Fruit fly (Drosophila melanogaster) whole organism, embryonic: ENCODE results near the gene Pfas.

Source experiments
- Abd-B ChIP-seq: fragments of 200-800 bp; sonication (Bioruptor generic); optimal IDR thresholded peaks from 2 replicates; lab custom pipeline; 2018; ENCODE audit warnings: missing biosample characterization, mild to moderate bottlenecking, missing genetic modification characterization, moderate library complexity
- Atf6 ChIP-seq: fragments of 200-800 bp; sonication (Bioruptor generic); IDR thresholded peaks from 2 replicates; pipeline ENCODE4 v1.3.6; 2022; ENCODE audit warnings: missing biosample characterization, missing genetic modification characterization
- B-H2 ChIP-seq: fragments of 200-800 bp; sonication (Bioruptor generic); optimal IDR thresholded peaks from 2 replicates; lab custom pipeline; 2018; ENCODE audit warnings: missing biosample characterization, mild to moderate bottlenecking, missing genetic modification characterization
- Bdp1 ChIP-seq: fragments of 200-800 bp; sonication (Bioruptor generic); optimal IDR thresholded peaks from 3 replicates; lab custom pipeline; 2016; ENCODE audit warnings: missing biosample characterization, missing genetic modification characterization
- C15 ChIP-seq: fragments of 200-800 bp; sonication (Bioruptor generic); IDR thresholded peaks from 3 replicates; pipeline ENCODE4 v1.3.6; 2022; ENCODE audit warnings: missing biosample characterization, missing genetic modification characterization
- CG10366 ChIP-seq: fragments of 200-800 bp; sonication (Bioruptor generic); IDR thresholded peaks from 2 replicates; pipeline ENCODE4 v1.3.6; 2022; ENCODE audit warnings: missing biosample characterization, missing genetic modification characterization
- CG11247 ChIP-seq: fragments of 200-800 bp; sonication (Bioruptor generic); IDR thresholded peaks from 2 replicates; pipeline ENCODE4 v1.3.6; 2022; ENCODE audit warnings: missing biosample characterization, missing genetic modification characterization
- CG13296 ChIP-seq: fragments of 200-800 bp; sonication (Bioruptor generic); optimal IDR thresholded peaks from 3 replicates; lab custom pipeline; 2018; ENCODE audit warnings: missing biosample characterization, mild to moderate bottlenecking, missing genetic modification characterization
- CG15011 ChIP-seq: fragments of 200-800 bp; sonication (Bioruptor generic); optimal IDR thresholded peaks from 3 replicates; lab custom pipeline; 2018; ENCODE audit warnings: missing biosample characterization, mild to moderate bottlenecking, missing genetic modification characterization
- CG17361 ChIP-seq: fragments of 200-800 bp; sonication (Bioruptor generic); IDR thresholded peaks from 3 replicates; pipeline ENCODE4 v1.3.6; 2022; ENCODE audit warnings: missing biosample characterization, missing genetic modification characterization
- CG17912 ChIP-seq: fragments of 200-800 bp; sonication (Bioruptor generic); optimal IDR thresholded peaks from 2 replicates; lab custom pipeline; 2018; ENCODE audit warnings: missing biosample characterization, mild to moderate bottlenecking, missing genetic modification characterization
- CG18764 ChIP-seq: fragments of 200-800 bp; sonication (Bioruptor generic); optimal IDR thresholded peaks from 3 replicates; lab custom pipeline; 2016; ENCODE audit warnings: missing biosample characterization, missing genetic modification characterization
- CG3847 ChIP-seq: fragments of 200-800 bp; sonication (Bioruptor generic); IDR thresholded peaks from 2 replicates; pipeline ENCODE4 v1.3.6; 2022; ENCODE audit warnings: missing biosample characterization, missing genetic modification characterization
- CG43689 ChIP-seq: fragments of 200-800 bp; sonication (Bioruptor generic); IDR thresholded peaks from 2 replicates; pipeline ENCODE4 v1.3.6; 2022; ENCODE audit warnings: missing biosample characterization, missing genetic modification characterization
- CG4617 ChIP-seq: fragments of 200-800 bp; sonication (Bioruptor generic); optimal IDR thresholded peaks from 3 replicates; lab custom pipeline; 2016; ENCODE audit warnings: missing biosample characterization, missing genetic modification characterization, borderline replicate concordance
- CG6683 ChIP-seq: fragments of 200-800 bp; sonication (Bioruptor generic); optimal IDR thresholded peaks from 2 replicates; lab custom pipeline; 2017; ENCODE audit warnings: missing biosample characterization, mild to moderate bottlenecking, missing genetic modification characterization, missing genetic modification reagents
- Chrac-16 ChIP-seq: fragments of 200-800 bp; sonication (Bioruptor generic); optimal IDR thresholded peaks from 3 replicates; lab custom pipeline; 2016; ENCODE audit warnings: missing biosample characterization, missing genetic modification characterization
- Fer1 ChIP-seq: fragments of 200-800 bp; sonication (Bioruptor generic); optimal IDR thresholded peaks from 2 replicates; lab custom pipeline; 2017; ENCODE audit warnings: missing biosample characterization, mild to moderate bottlenecking, missing genetic modification characterization
- Gsc ChIP-seq: fragments of 200-800 bp; sonication (Bioruptor generic); IDR thresholded peaks from 2 replicates; pipeline ENCODE4 v1.3.6; 2022; ENCODE audit warnings: missing biosample characterization, missing genetic modification characterization
- H2.0 ChIP-seq: fragments of 200-800 bp; sonication (Bioruptor generic); IDR thresholded peaks from 2 replicates; pipeline ENCODE4 v1.3.6; 2022; ENCODE audit warnings: missing biosample characterization, missing genetic modification characterization
- Max ChIP-seq: fragments of 200-800 bp; sonication (Bioruptor generic); optimal IDR thresholded peaks from 2 replicates; lab custom pipeline; 2016; ENCODE audit warnings: missing biosample characterization, mild to moderate bottlenecking, missing genetic modification characterization
- PHDP ChIP-seq: fragments of 200-800 bp; sonication (Bioruptor generic); optimal IDR thresholded peaks from 3 replicates; lab custom pipeline; 2018; ENCODE audit warnings: missing biosample characterization, mild to moderate bottlenecking, missing genetic modification characterization, moderate library complexity
- Rx ChIP-seq: fragments of 200-800 bp; sonication (Bioruptor generic); IDR thresholded peaks from 2 replicates; pipeline ENCODE4 v1.3.6; 2022; ENCODE audit warnings: missing biosample characterization, missing genetic modification characterization
- Spps ChIP-seq: fragments of 200-800 bp; sonication (Bioruptor generic); optimal IDR thresholded peaks from 2 replicates; lab custom pipeline; 2018; ENCODE audit warnings: missing biosample characterization, mild to moderate bottlenecking, missing genetic modification characterization
- TFAM ChIP-seq: fragments of 200-800 bp; sonication (Bioruptor generic); optimal IDR thresholded peaks from 2 replicates; lab custom pipeline; 2017; ENCODE audit warnings: missing biosample characterization, missing genetic modification characterization, inconsistent platforms
- Xbp1 ChIP-seq: fragments of 200-800 bp; sonication (Bioruptor generic); optimal IDR thresholded peaks from 3 replicates; lab custom pipeline; 2016; ENCODE audit warnings: missing biosample characterization, mild to moderate bottlenecking, missing genetic modification characterization
- ash1 ChIP-seq: fragments of 200-800 bp; sonication (Bioruptor generic); optimal IDR thresholded peaks from 2 replicates; lab custom pipeline; 2018; ENCODE audit warnings: missing biosample characterization, mild to moderate bottlenecking, missing genetic modification characterization
- bcd ChIP-seq: fragments of 200-800 bp; sonication (Bioruptor generic); optimal IDR thresholded peaks from 2 replicates; lab custom pipeline; 2017; ENCODE audit warnings: missing biosample characterization, mild to moderate bottlenecking, missing genetic modification characterization
- cad ChIP-seq: fragments of >200 bp; optimal IDR thresholded peaks from 2 replicates; lab custom pipeline; 2017; ENCODE audit warnings: missing biosample characterization, missing genetic modification characterization
- cas ChIP-seq: fragments of 200-800 bp; sonication (Bioruptor generic); IDR thresholded peaks from 2 replicates; pipeline ENCODE4 v1.3.6; 2022; ENCODE audit warnings: missing biosample characterization, missing genetic modification characterization
- chif ChIP-seq, 2 experiments: fragments of 200-800 bp; sonication (Bioruptor generic); optimal IDR thresholded peaks; 3 replicates each; lab custom pipeline; 2016; ENCODE audit warnings: missing biosample characterization in 2 of 2, missing genetic modification characterization in 2 of 2
- dpn ChIP-seq, 2 experiments: fragments of 200-800 bp; sonication (Bioruptor generic); optimal IDR thresholded peaks; 3 replicates each; lab custom pipeline; 2016; ENCODE audit warnings: missing biosample characterization in 2 of 2, missing genetic modification characterization in 2 of 2
- gsb ChIP-seq: fragments of 200-800 bp; sonication (Bioruptor generic); IDR thresholded peaks from 2 replicates; pipeline ENCODE4 v1.3.6; 2022; ENCODE audit warnings: missing biosample characterization, missing genetic modification characterization
- hbn ChIP-seq: fragments of 200-800 bp; sonication (Bioruptor generic); IDR thresholded peaks from 2 replicates; pipeline ENCODE4 v1.3.6; 2022; ENCODE audit warnings: missing biosample characterization, missing genetic modification characterization; ENCODE audit not compliant: partially characterized antibody
- hkb ChIP-seq, 2 experiments: fragments of 200-800 bp in 1 of 2; fragments of >200 bp in 1 of 2; sonication (Bioruptor generic) in 1 of 2; IDR thresholded peaks in 1 of 2; optimal IDR thresholded peaks in 1 of 2; 2 replicates each; pipeline versions ENCODE4 v1.3.6 to Lab custom; 2017 to 2022; ENCODE audit warnings: missing biosample characterization in 1 of 2, missing genetic modification characterization in 1 of 2
- knrl ChIP-seq: fragments of 200-800 bp; sonication (Bioruptor generic); IDR thresholded peaks from 3 replicates; pipeline ENCODE4 v1.3.6; 2022; ENCODE audit warnings: missing biosample characterization, missing genetic modification characterization; ENCODE audit not compliant: partially characterized antibody
- lmd ChIP-seq: fragments of 200-800 bp; sonication (Bioruptor generic); IDR thresholded peaks from 2 replicates; pipeline ENCODE4 v1.3.6; 2022; ENCODE audit warnings: missing biosample characterization, missing genetic modification characterization
- maf-S ChIP-seq: fragments of 200-800 bp; sonication (Bioruptor generic); optimal IDR thresholded peaks from 2 replicates; lab custom pipeline; 2016; ENCODE audit warnings: missing biosample characterization, missing genetic modification characterization
- mirr ChIP-seq: fragments of 200-800 bp; sonication (Bioruptor generic); optimal IDR thresholded peaks from 3 replicates; lab custom pipeline; 2018; ENCODE audit warnings: missing biosample characterization, mild to moderate bottlenecking, missing genetic modification characterization
- mld ChIP-seq: fragments of 200-800 bp; sonication (Bioruptor generic); IDR thresholded peaks from 3 replicates; pipeline ENCODE4 v1.3.6; 2022; ENCODE audit warnings: missing biosample characterization, missing genetic modification characterization; ENCODE audit not compliant: partially characterized antibody
- nerfin-1 ChIP-seq: fragments of 200-800 bp; sonication (Bioruptor generic); optimal IDR thresholded peaks from 3 replicates; lab custom pipeline; 2019; ENCODE audit warnings: missing biosample characterization, mild to moderate bottlenecking, missing genetic modification characterization, moderate library complexity
- pan ChIP-seq, 4 experiments: fragments of >200 bp in 3 of 4; fragments of 200-800 bp in 1 of 4; sonication (Bioruptor generic) in 1 of 4; optimal IDR thresholded peaks in 3 of 4; IDR thresholded peaks in 1 of 4; 2 replicates each; pipeline versions ENCODE4 v1.3.6 to Lab custom; 2017 to 2022; ENCODE audit warnings: missing biosample characterization in 2 of 4, missing genetic modification characterization in 2 of 4, mixed read lengths in 1 of 4
- pb ChIP-seq: fragments of 200-800 bp; sonication (Bioruptor generic); optimal IDR thresholded peaks from 3 replicates; lab custom pipeline; 2016; ENCODE audit warnings: missing biosample characterization, missing genetic modification characterization
- peb ChIP-seq: fragments of 200-800 bp; sonication (Bioruptor generic); IDR thresholded peaks from 2 replicates; pipeline ENCODE4 v1.3.6; 2022; ENCODE audit warnings: missing biosample characterization, missing genetic modification characterization
- row ChIP-seq: fragments of 200-800 bp; sonication (Bioruptor generic); IDR thresholded peaks from 3 replicates; pipeline ENCODE4 v1.3.6; 2022; ENCODE audit warnings: missing biosample characterization, missing genetic modification characterization
- slp2 ChIP-seq: fragments of 200-800 bp; sonication (Bioruptor generic); optimal IDR thresholded peaks from 2 replicates; lab custom pipeline; 2016; ENCODE audit warnings: missing biosample characterization, missing genetic modification characterization
- sob ChIP-seq: fragments of 200-800 bp; sonication (Bioruptor generic); IDR thresholded peaks from 2 replicates; pipeline ENCODE4 v1.3.6; 2022; ENCODE audit warnings: missing biosample characterization, missing genetic modification characterization
- sr ChIP-seq: fragments of 200-800 bp; sonication (Bioruptor generic); IDR thresholded peaks from 3 replicates; pipeline ENCODE4 v1.3.6; 2022; ENCODE audit warnings: missing biosample characterization, missing genetic modification characterization
- tx ChIP-seq: fragments of 200-800 bp; sonication (Bioruptor generic); optimal IDR thresholded peaks from 2 replicates; lab custom pipeline; 2016; ENCODE audit warnings: missing biosample characterization, missing genetic modification characterization
- wdn ChIP-seq: fragments of 200-800 bp; sonication (Bioruptor generic); IDR thresholded peaks from 2 replicates; pipeline ENCODE4 v1.3.6; 2022; ENCODE audit warnings: missing biosample characterization, missing genetic modification characterization

Pfas gene

DNA sequence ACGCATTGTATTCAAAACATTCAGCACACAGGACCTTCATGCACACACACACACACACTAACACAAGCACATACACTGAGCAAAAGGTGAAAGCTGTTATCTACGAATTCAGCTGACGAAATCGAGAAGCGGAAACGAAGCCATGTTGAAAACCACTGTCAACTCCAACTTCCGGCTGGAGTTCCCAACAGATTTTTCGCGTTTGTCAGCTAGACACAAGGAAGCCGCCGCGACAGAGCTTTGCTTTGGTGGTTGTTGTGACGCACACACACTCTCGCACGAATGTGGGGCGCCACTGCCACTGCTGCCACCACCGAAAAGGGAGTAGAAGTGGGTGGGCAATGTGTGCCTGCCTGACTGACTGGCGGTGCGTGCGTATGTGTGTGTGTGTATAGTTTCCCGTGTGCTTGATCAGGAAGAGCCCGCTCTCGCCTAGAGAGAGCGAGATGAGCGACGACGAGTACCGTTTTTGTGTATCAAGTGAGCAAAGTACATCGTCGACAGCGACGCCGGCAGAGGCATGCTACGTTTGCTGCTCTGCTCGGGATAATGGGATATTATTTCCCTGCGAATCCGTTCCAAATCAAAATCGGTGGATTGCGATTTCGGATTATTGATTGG is 48.1 kb downstream of the Pfas start (continued):
- TF ChIP-seq mld: no peak
- no peak for TF ChIP-seq H2.0 (GFP tag; lab: Robert Waterston, UW)
- peak in 1 of 2 experiments; percentile 14 for TF ChIP-seq dpn (GFP tag; optimal IDR thresholded peaks at IDR 0.05; lab: Kevin White, UChicago)
- TF ChIP-seq knrl (GFP tag; lab: Robert Waterston, UW): no peak
- peak; percentile 42; the same call in 1 of the 2 replicates for TF ChIP-seq sob
- no peak for TF ChIP-seq Bdp1
- TF ChIP-seq cad (GFP tag; lab: Kevin White, UChicago): no peak
- no peak for TF ChIP-seq chif (GFP tag; optimal IDR thresholded peaks at IDR 0.05; lab: Kevin White, UChicago)
- peak; percentile 47 for TF ChIP-seq PHDP (tag; lab: Kevin White, UChicago)
- no peak for TF ChIP-seq row
- no peak for TF ChIP-seq Gsc
- TF ChIP-seq Max (GFP tag; lab: Kevin White, UChicago): no peak
- no peak for TF ChIP-seq lmd (GFP tag; lab: Robert Waterston, UW)
- no peak for TF ChIP-seq C15 (GFP tag; lab: Robert Waterston, UW)
- TF ChIP-seq CG43689: no peak
- no peak for TF ChIP-seq ash1 (GFP tag; lab: Kevin White, UChicago)
- TF ChIP-seq mirr (GFP tag; lab: Kevin White, UChicago): peak; percentile 63
- no peak for TF ChIP-seq cas (GFP tag; lab: Robert Waterston, UW)
- peak; percentile 72 for TF ChIP-seq nerfin-1
- peak; percentile 83 for TF ChIP-seq CG13296 (GFP tag; lab: Kevin White, UChicago)
- peak; percentile 30; the same call in 1 of the 3 replicates for TF ChIP-seq CG17361 (GFP tag; lab: Robert Waterston, UW)
- TF ChIP-seq TFAM (GFP tag; lab: Kevin White, UChicago): peak; percentile 15
- peak; percentile 34; the same call in 1 of the 2 replicates for TF ChIP-seq gsb
- TF ChIP-seq Abd-B (GFP tag; lab: Kevin White, UChicago): no peak
- TF ChIP-seq CG17912: peak; percentile 41
- no peak for TF ChIP-seq CG3847
- TF ChIP-seq sr (GFP tag; lab: Robert Waterston, UW): 0 out of 3 replicates have a peak, but pooled peaks have one; percentile 4
- TF ChIP-seq Rx (GFP tag; lab: Robert Waterston, UW): no peak
- no peak for TF ChIP-seq Chrac-16 (GFP tag; lab: Kevin White, UChicago)
- TF ChIP-seq hbn (GFP tag; lab: Robert Waterston, UW): no peak
- TF ChIP-seq tx (GFP tag; lab: Kevin White, UChicago): no peak
- TF ChIP-seq CG10366 (GFP tag; lab: Robert Waterston, UW): no peak
- TF ChIP-seq maf-S (GFP tag; lab: Kevin White, UChicago): no peak
- TF ChIP-seq Xbp1 (GFP tag; lab: Kevin White, UChicago): no peak
- TF ChIP-seq B-H2: no peak
- TF ChIP-seq Atf6 (GFP tag; lab: Robert Waterston, UW): 0 out of 2 replicates have a peak, but pooled peaks have one; percentile 34
- no peak for TF ChIP-seq CG4617 (GFP tag; lab: Kevin White, UChicago)
- no peak for TF ChIP-seq wdn (GFP tag; lab: Robert Waterston, UW)
- TF ChIP-seq pan (optimal IDR thresholded peaks at IDR 0.05; lab: Kevin White, UChicago): no peak
- peak in 1 of 2 experiments; percentile 39 for TF ChIP-seq pan (GFP tag; optimal IDR thresholded peaks at IDR 0.05 in 1 of 2, IDR thresholded peaks at IDR 0.05 in 1 of 2)
- TF ChIP-seq bcd (GFP tag; lab: Kevin White, UChicago): peak; percentile 43
- TF ChIP-seq CG15011 (GFP tag; lab: Kevin White, UChicago): no peak
- TF ChIP-seq CG11247 (GFP tag; lab: Robert Waterston, UW): no peak
- peak; percentile 88 for TF ChIP-seq Fer1 (GFP tag; lab: Kevin White, UChicago)
- no peak for TF ChIP-seq CG18764 (GFP tag; lab: Kevin White, UChicago)
- TF ChIP-seq slp2 (GFP tag; lab: Kevin White, UChicago): peak; percentile 0
- no peak for TF ChIP-seq peb (GFP tag; lab: Robert Waterston, UW)
- peak; percentile 41 for TF ChIP-seq CG6683
- TF ChIP-seq pb (GFP tag; lab: Kevin White, UChicago): peak; percentile 46
- TF ChIP-seq Spps: peak; percentile 30
- TF ChIP-seq hkb (optimal IDR thresholded peaks at IDR 0.05; lab: Kevin White, UChicago): no peak
- TF ChIP-seq hkb (GFP tag; IDR thresholded peaks at IDR 0.05; lab: Robert Waterston, UW): peak; percentile 71
